Fruit fly (Drosophila melanogaster) Kc167 (cell line): ENCODE results near the gene Ubc7.

ENCODE experiments used
- Myc ChIP-seq: fragments of >200 bp; optimal IDR thresholded peaks from 2 replicates; lab custom pipeline; 2017; ENCODE audit warnings: missing external identifiers
- Sin3A ChIP-seq: fragments of >200 bp; optimal IDR thresholded peaks from 2 replicates; lab custom pipeline; 2018; ENCODE audit warnings: missing external identifiers
- h ChIP-seq: fragments of >200 bp; optimal IDR thresholded peaks from 3 replicates; lab custom pipeline; 2018; ENCODE audit warnings: missing external identifiers
- insv ChIP-seq: fragments of >200 bp; optimal IDR thresholded peaks from 3 replicates; lab custom pipeline; 2018; ENCODE audit warnings: missing external identifiers
- psq ChIP-seq: fragments of >200 bp; optimal IDR thresholded peaks from 2 replicates; lab custom pipeline; 2017; ENCODE audit warnings: missing external identifiers
- ttk ChIP-seq: sonication (Bioruptor generic); optimal IDR thresholded peaks from 2 replicates; lab custom pipeline; 2017; ENCODE audit warnings: missing external identifiers

The Ubc7 gene

DNA sequence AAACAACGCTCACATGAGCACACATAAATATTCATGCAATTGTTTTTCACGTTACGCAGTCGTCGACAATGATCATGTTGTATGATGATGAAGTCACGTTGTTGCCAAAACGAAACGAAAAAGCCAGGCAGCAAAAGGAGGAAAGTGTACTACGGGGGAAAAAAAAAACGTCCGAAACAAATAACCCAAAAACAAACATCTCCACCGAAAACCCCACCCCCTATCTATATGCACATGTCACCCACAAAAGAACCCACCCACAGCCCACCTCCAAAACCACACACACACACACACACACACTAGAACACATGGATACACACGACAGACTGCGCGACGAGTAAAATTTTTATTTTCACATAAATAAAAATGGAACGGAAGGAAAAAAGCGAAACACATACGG, 18.4 kb upstream of the Ubc7 start:
- TF ChIP-seq Myc (lab: Kevin White, UChicago) (no peak), h (lab: Kevin White, UChicago) (no peak), ttk (lab: Kevin White, UChicago) (no peak), insv (lab: Kevin White, UChicago) (no peak), Sin3A (lab: Kevin White, UChicago) (no peak)

DNA sequence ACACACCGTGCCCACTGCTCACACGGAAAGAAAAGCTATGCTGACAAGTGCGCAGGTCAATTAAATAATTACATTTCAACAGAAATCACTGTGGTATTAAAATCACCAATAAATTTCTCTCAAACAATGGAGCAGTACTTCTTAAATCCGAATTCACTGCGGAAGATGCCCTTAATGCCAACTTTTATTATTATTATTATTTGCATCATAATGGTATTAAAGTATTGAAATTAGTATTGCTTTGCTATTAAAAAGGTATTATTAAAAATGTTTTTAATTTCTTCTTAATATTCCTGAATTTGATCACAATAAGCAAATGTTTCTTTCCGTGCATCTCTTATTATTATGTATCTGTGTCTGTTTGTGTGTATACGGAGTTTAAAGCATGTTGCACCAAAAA, 13.5 kb upstream of the Ubc7 start:
- TF ChIP-seq Sin3A (lab: Kevin White, UChicago) (no peak), h (lab: Kevin White, UChicago) (no peak), ttk (lab: Kevin White, UChicago) (no peak), Myc (lab: Kevin White, UChicago) (no peak), psq (no peak), insv (lab: Kevin White, UChicago) (no peak)

dm6 chrX:16581703-16582102, 11.8 kb upstream of the Ubc7 start:
- TF ChIP-seq Sin3A (lab: Kevin White, UChicago) (no peak), h (lab: Kevin White, UChicago) (no peak), psq (no peak), insv (lab: Kevin White, UChicago) (no peak), ttk (lab: Kevin White, UChicago) (no peak), Myc (lab: Kevin White, UChicago) (no peak)

- TF ChIP-seq insv (lab: Kevin White, UChicago), result no peak
- TF ChIP-seq h (lab: Kevin White, UChicago), result no peak
- TF ChIP-seq ttk (lab: Kevin White, UChicago), result no peak
- no peak for TF ChIP-seq psq
- no peak for TF ChIP-seq Sin3A (lab: Kevin White, UChicago)
- no peak for TF ChIP-seq Myc (lab: Kevin White, UChicago)
These were observed 11.3 kb upstream of the Ubc7 start for dm6 chrX:16582145-16582544.

DNA sequence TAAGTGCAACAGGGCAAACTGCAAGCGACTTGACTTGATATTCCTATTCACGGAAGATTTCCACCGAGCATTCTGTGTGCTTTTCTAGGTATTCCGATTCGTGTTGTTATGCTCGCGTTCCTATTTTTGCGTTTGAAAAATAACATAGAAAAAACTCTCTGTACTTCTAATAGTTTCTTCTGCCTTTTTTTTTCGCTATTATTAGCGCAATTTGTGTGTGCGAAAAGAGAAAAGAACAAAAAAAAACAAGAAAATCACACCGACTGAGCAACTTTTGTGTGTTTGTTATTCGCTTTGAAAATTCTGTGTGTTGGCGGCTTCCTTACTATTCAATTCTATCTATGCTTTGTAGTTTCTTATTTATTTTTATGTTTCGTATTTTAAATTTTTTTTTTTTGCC, 9.7 kb upstream of the Ubc7 start:
- TF ChIP-seq h (lab: Kevin White, UChicago), result no peak
- TF ChIP-seq Sin3A (lab: Kevin White, UChicago), result no peak
- no peak for TF ChIP-seq insv (lab: Kevin White, UChicago)
- TF ChIP-seq ttk (lab: Kevin White, UChicago), result no peak
- no peak for TF ChIP-seq Myc (lab: Kevin White, UChicago)
- TF ChIP-seq psq, result no peak

dm6 chrX:16585569-16585968, 7.9 kb upstream of the Ubc7 start:
- no peak for TF ChIP-seq h (lab: Kevin White, UChicago)
- TF ChIP-seq Sin3A (lab: Kevin White, UChicago), result no peak
- no peak for TF ChIP-seq Myc (lab: Kevin White, UChicago)
- TF ChIP-seq psq, result no peak
- TF ChIP-seq ttk (lab: Kevin White, UChicago), result no peak
- TF ChIP-seq insv (lab: Kevin White, UChicago), result no peak

- TF ChIP-seq Sin3A (lab: Kevin White, UChicago) (no peak), ttk (lab: Kevin White, UChicago) (no peak), insv (lab: Kevin White, UChicago) (no peak), Myc (lab: Kevin White, UChicago) (no peak), h (lab: Kevin White, UChicago) (no peak), psq (no peak)
These were observed 7.1 kb upstream of the Ubc7 start for dm6 chrX:16586178-16586890.

- no peak for TF ChIP-seq Myc (lab: Kevin White, UChicago)
- TF ChIP-seq Sin3A (lab: Kevin White, UChicago), result no peak
- no peak for TF ChIP-seq h (lab: Kevin White, UChicago)
- no peak for TF ChIP-seq insv (lab: Kevin White, UChicago)
- TF ChIP-seq ttk (lab: Kevin White, UChicago), result no peak
These were observed 6.3 kb upstream of the Ubc7 start, which contains the start of gene CanA-14F for dm6 chrX:16587021-16587667. Gene CanA-14F (minus strand): TSS chrX:16587172.

dm6 chrX:16587668-16588046, 5.8 kb upstream of the Ubc7 start, which contains the start of gene CG13014:
Gene CG13014 (plus strand): TSS chrX:16587873.
- TF ChIP-seq ttk (lab: Kevin White, UChicago), result no peak
- TF ChIP-seq h (lab: Kevin White, UChicago), result no peak
- no peak for TF ChIP-seq psq
- TF ChIP-seq Sin3A (lab: Kevin White, UChicago), result no peak
- no peak for TF ChIP-seq insv (lab: Kevin White, UChicago)
- TF ChIP-seq Myc (lab: Kevin White, UChicago), result no peak

dm6 chrX:16595411-16595810, 1.9 kb downstream of the Ubc7 start:
- TF ChIP-seq ttk (lab: Kevin White, UChicago) (no peak), insv (lab: Kevin White, UChicago) (no peak), Sin3A (lab: Kevin White, UChicago) (no peak)

- TF ChIP-seq psq (no peak), ttk (lab: Kevin White, UChicago) (no peak), h (lab: Kevin White, UChicago) (no peak), Myc (lab: Kevin White, UChicago) (no peak), insv (lab: Kevin White, UChicago) (no peak), Sin3A (lab: Kevin White, UChicago) (no peak)
These were observed 2.8 kb downstream of the Ubc7 start for dm6 chrX:16596250-16596793.
